Worm (Caenorhabditis elegans): ENCODE measurements around the gene rps-23.

DNA sequence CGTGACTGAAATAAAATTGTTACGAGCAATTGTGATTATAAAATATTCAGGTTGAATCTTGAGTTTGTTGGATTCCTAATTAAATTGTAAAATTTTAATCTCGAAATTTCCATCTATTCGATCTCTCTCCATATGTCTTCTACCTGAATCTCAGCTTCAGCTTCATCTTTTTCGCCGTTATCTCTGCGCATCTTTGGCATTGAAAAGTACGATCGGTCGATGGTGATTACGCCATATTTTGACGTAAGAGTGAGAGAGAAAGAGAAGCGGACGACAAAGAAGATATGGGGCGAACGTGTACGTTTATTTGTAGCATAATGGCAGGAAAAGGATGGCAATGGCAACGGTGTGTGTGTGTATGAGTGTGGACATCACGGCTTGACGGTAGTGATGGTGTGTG lies 24.3 kb downstream of the rps-23 start:
- TF ChIP-seq zag-1 (tag; optimal IDR thresholded peaks at IDR 0.05) (no peak), sma-9 (GFP tag; optimal IDR thresholded peaks at IDR 0.05) (no peak), sma-9 (tag; optimal IDR thresholded peaks at IDR 0.05) (no peak), ama-1 (optimal IDR thresholded peaks at IDR 0.05) (no peak), snpc-4 (tag; optimal IDR thresholded peaks at IDR 0.05) (no peak), nhr-12 (tag; optimal IDR thresholded peaks at IDR 0.05) (no peak), unc-55 (GFP tag; optimal IDR thresholded peaks at IDR 0.05) (no peak), ztf-1 (GFP tag; conservative IDR thresholded peaks at IDR 0.05) (no peak), lsy-2 (tag; optimal IDR thresholded peaks at IDR 0.05) (no peak), aly-2 (tag; optimal IDR thresholded peaks at IDR 0.05) (no peak), egl-27 (tag; optimal IDR thresholded peaks at IDR 0.05) (no peak)
